Worm (Caenorhabditis elegans): ENCODE results near the gene acr-18.

ce11 chrV:15550408-15550807 lies 8.5 kb downstream of the acr-18 start:
- TF ChIP-seq ceh-79 (tag; optimal IDR thresholded peaks at IDR 0.05) (no peak), nfya-1 (tag; optimal IDR thresholded peaks at IDR 0.05; ENCODE audit: borderline replicate concordance, insufficient read depth) (no peak), F33H1.4 (GFP tag; IDR thresholded peaks at IDR 0.05) (no peak), pha-4 (tag; optimal IDR thresholded peaks at IDR 0.05) (no peak), C06A6.2 (GFP tag; conservative IDR thresholded peaks at IDR 0.05) (no peak), tlf-1 (GFP tag; optimal IDR thresholded peaks at IDR 0.05) (no peak), B0035.1 (tag; optimal IDR thresholded peaks at IDR 0.05) (no peak), attf-3 (GFP tag; conservative IDR thresholded peaks at IDR 0.05) (no peak)
